Worm (Caenorhabditis elegans): Measurements from ENCODE around the gene F10B5.3.

DNA sequence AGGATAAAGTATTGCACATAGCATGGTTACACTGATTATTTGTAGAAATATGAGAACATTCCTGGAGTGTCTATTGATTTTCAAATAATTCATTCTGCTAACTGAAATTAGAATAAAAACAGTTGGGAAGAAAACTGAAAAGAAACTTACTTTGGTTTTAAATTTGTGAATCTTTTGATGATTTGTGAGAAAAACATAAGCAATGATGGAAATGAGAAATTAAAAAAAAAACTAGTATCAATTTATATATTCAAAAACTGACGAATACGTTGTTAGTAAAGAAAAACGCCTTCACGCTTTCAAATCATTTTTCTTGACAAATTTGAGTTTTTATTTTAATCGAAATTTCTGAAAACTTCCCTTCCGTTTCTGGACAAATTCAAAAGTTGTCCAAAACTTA lies 43.3 kb upstream of the F10B5.3 start, which contains the start of gene T05C12.9:
- TF ChIP-seq klf-2 (GFP tag; conservative IDR thresholded peaks at IDR 0.05) (no peak), flt-1 (GFP tag; IDR thresholded peaks at IDR 0.05) (no peak), ztf-29 (GFP tag; IDR thresholded peaks at IDR 0.05) (no peak), tab-1 (GFP tag; IDR thresholded peaks at IDR 0.05) (no peak), med-1 (GFP tag; optimal IDR thresholded peaks at IDR 0.05; ENCODE audit: insufficient read depth) (no peak), T22C8.4 (GFP tag; IDR thresholded peaks at IDR 0.05) (no peak)

Measured in whole organism, midembryonic.